Worm (Caenorhabditis elegans): Measurements from ENCODE around the gene let-413.

- no peak for TF ChIP-seq lsy-2 (tag; optimal IDR thresholded peaks at IDR 0.05)
- no peak for TF ChIP-seq nhr-77 (tag; optimal IDR thresholded peaks at IDR 0.05)
- TF ChIP-seq sma-9 (GFP tag; optimal IDR thresholded peaks at IDR 0.05) = no peak
- no peak for TF ChIP-seq sma-9 (tag; optimal IDR thresholded peaks at IDR 0.05)
- TF ChIP-seq nhr-10 (tag; optimal IDR thresholded peaks at IDR 0.05) = no peak
- TF ChIP-seq snpc-4 (tag; optimal IDR thresholded peaks at IDR 0.05) = no peak
- TF ChIP-seq nhr-129 (tag; optimal IDR thresholded peaks at IDR 0.05) = no peak
- TF ChIP-seq aly-2 (tag; optimal IDR thresholded peaks at IDR 0.05) = no peak
- TF ChIP-seq nhr-11 (tag; optimal IDR thresholded peaks at IDR 0.05) = no peak
Observed at ce11 chrV:7994570-7994969, 17.0 kb upstream of the let-413 start, which contains the start of gene ceh-76.

Measured in whole organism, L2 larva.